Fruit fly (Drosophila melanogaster) S2 (cell line): ENCODE data around the gene Cyp4ac2.

Source experiments
- CG8478 ChIP-seq: fragments of >200 bp; optimal IDR thresholded peaks from 2 replicates; lab custom pipeline; 2018
- CTCF ChIP-seq, 2 experiments: fragments of >200 bp; optimal IDR thresholded peaks; 2 replicates each; lab custom pipeline; 2018

dm6 chr2L:5309369-5309768 lies 43.2 kb downstream of the Cyp4ac2 start:
- TF ChIP-seq CG8478 (lab: Kevin White, UChicago), result no peak
- TF ChIP-seq CTCF (optimal IDR thresholded peaks at IDR 0.05; lab: Kevin White, UChicago), result no peak
